Worm (Caenorhabditis elegans) whole organism, midembryonic: Measurements from ENCODE around the gene ubc-20.

Source experiments
- T22C8.4 ChIP-seq: fragments of 200-800 bp; sonication (Bioruptor generic); IDR thresholded peaks from 2 replicates; pipeline ENCODE4 v1.3.6; 2022; ENCODE audit warnings: missing genetic modification characterization, missing compliant biosample characterization
- cog-1 ChIP-seq: sonication (generic microtip); optimal IDR thresholded peaks from 2 replicates; lab custom pipeline; 2016; ENCODE audit warnings: missing genetic modification characterization, missing compliant biosample characterization
- flt-1 ChIP-seq: fragments of 200-800 bp; sonication (Bioruptor generic); IDR thresholded peaks from 2 replicates; pipeline ENCODE4 v1.3.6; 2022; ENCODE audit warnings: missing genetic modification characterization, missing compliant biosample characterization
- klf-2 ChIP-seq: fragments of 200-800 bp; sonication (Bioruptor generic); conservative IDR thresholded peaks from 2 replicates; pipeline ENCODE4 v1.3.6; 2022; ENCODE audit warnings: missing genetic modification reagents, missing genetic modification characterization, missing compliant biosample characterization
- med-1 ChIP-seq: sonication (generic microtip); optimal IDR thresholded peaks from 2 replicates; lab custom pipeline; 2017; ENCODE audit warnings: missing genetic modification characterization, mild to moderate bottlenecking, missing compliant biosample characterization, antibody characterized with exemption, missing genetic modification reagents; ENCODE audit not compliant: insufficient read depth
- ref-1 ChIP-seq: fragments of 200-800 bp; sonication (Bioruptor generic); conservative IDR thresholded peaks from 2 replicates; pipeline ENCODE4 v1.3.6; 2022; ENCODE audit warnings: missing genetic modification reagents, missing genetic modification characterization, missing compliant biosample characterization
- tab-1 ChIP-seq: fragments of 200-800 bp; sonication (Bioruptor generic); IDR thresholded peaks from 2 replicates; pipeline ENCODE4 v1.3.6; 2022; ENCODE audit warnings: missing genetic modification characterization, missing compliant biosample characterization
- ztf-23 ChIP-seq: fragments of 200-800 bp; sonication (Bioruptor generic); IDR thresholded peaks from 2 replicates; pipeline ENCODE4 v1.3.6; 2022; ENCODE audit warnings: missing genetic modification reagents, missing genetic modification characterization, missing compliant biosample characterization
- ztf-29 ChIP-seq: fragments of 200-800 bp; sonication (Bioruptor generic); IDR thresholded peaks from 2 replicates; pipeline ENCODE4 v1.3.6; 2022; ENCODE audit warnings: missing genetic modification reagents, missing genetic modification characterization, missing compliant biosample characterization

Gene ubc-20

DNA sequence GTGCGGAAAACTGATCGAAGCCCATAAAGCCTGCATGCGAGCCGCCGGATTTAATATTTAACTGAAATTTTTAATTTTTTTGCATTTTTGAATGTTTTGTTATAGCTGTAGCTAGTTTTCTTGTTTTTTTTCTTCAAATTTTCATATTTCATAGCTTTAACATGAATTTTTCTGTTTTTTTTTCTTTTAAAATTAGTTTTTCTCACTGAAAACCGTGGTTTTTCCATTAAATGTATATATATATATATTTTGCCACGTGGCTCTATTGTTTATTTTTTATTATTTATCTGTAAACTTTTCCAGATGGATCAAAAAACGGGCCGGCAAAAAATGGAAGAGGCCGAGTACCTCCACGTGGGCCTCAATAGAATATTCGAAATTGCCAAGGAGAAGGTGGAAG, 3.2 kb downstream of the ubc-20 start, which contains the start of gene sec-20:
TSS of gene sec-20 (plus strand) at position 301 of the 400 bp plus-strand sequence.
- TF ChIP-seq ref-1 (GFP tag; lab: Robert Waterston, UW) = no peak
- no peak for TF ChIP-seq tab-1 (GFP tag; lab: Robert Waterston, UW)
- TF ChIP-seq klf-2 (GFP tag; lab: Robert Waterston, UW) = no peak
- no peak for TF ChIP-seq ztf-29 (GFP tag; lab: Robert Waterston, UW)
- TF ChIP-seq ztf-23 (GFP tag; lab: Robert Waterston, UW) = no peak
- no peak for TF ChIP-seq flt-1 (GFP tag; lab: Robert Waterston, UW)
- TF ChIP-seq cog-1 (tag; lab: Kevin White, UChicago) = no peak
- TF ChIP-seq med-1 (GFP tag; lab: Kevin White, UChicago) = no peak
- no peak for TF ChIP-seq T22C8.4 (GFP tag; lab: Robert Waterston, UW)

DNA sequence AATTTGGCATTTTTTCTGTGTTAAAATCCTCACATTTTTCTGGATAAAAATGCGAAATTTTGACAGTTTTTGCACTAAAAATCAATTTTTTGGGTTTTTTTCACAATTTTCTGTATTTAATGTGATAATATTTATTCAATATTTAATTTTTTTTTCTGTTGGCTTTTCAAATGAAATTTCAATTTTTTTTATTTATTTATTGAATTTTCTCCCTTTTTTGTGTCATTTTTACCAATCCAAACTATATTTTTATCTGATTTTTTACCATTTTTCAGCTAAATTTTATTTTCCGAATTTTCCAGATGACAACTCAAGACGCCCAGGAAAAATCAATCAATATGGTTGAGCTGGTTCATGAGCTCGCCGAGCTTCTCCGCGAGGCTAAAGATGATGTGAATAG, 5.5 kb downstream of the ubc-20 start, which contains the start of gene F40G9.17:
TSS of gene F40G9.17 (plus strand) at position 301 of the 400 bp plus-strand sequence.
- TF ChIP-seq ref-1 (GFP tag; lab: Robert Waterston, UW) (no peak), ztf-29 (GFP tag; lab: Robert Waterston, UW) (no peak), flt-1 (GFP tag; lab: Robert Waterston, UW) (no peak), med-1 (GFP tag; lab: Kevin White, UChicago) (no peak), ztf-23 (GFP tag; lab: Robert Waterston, UW) (no peak)

DNA sequence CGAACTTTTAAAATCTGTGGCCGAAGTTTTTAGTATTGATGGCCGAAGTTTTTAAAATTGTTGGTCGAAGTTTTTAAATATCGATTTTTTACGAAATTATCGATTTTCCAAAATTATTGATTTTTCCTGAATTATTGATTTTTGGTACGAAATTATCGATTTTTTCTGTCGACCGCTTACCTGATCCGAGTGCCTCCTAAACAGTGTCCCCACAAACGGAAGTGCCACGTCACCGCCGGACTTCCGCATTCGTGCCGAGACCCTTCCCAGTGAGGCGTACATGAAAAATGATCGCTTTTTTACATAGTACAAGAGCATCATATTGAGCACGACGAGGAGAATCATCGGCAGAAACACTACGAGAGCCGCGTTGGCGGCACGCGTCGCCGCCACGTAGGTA, 15.3 kb downstream of the ubc-20 start:
- TF ChIP-seq T22C8.4 (GFP tag; lab: Robert Waterston, UW) = peak; percentile 95
- no peak for TF ChIP-seq flt-1 (GFP tag; lab: Robert Waterston, UW)

DNA sequence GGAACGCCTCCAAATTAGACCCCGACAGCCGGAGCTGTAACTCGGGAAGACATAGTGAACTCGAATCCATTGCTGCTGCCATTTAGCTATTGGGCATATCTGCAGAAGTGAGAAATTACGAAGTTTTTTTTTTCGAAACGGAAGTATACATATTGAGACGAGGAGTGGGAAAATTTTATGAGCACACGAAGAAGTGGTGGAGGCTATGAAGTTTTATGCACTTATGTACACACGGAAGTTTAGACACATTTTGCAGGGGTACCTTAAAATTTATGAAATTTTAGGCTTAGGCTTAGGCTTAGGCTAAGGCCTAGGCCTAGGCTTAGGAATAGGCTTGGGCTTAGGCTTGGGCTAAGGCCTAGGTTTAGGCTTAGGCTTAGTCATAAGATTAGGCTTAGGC, 18.4 kb downstream of the ubc-20 start, which contains the start of gene W10C4.1:
TSS of gene W10C4.1 (minus strand) at position 101 of the 400 bp plus-strand sequence.
- TF ChIP-seq T22C8.4 (GFP tag; lab: Robert Waterston, UW) = no peak
- no peak for TF ChIP-seq ref-1 (GFP tag; lab: Robert Waterston, UW)
- no peak for TF ChIP-seq med-1 (GFP tag; lab: Kevin White, UChicago)
- no peak for TF ChIP-seq ztf-23 (GFP tag; lab: Robert Waterston, UW)
- no peak for TF ChIP-seq klf-2 (GFP tag; lab: Robert Waterston, UW)
- TF ChIP-seq tab-1 (GFP tag; lab: Robert Waterston, UW) = no peak
- no peak for TF ChIP-seq flt-1 (GFP tag; lab: Robert Waterston, UW)
- no peak for TF ChIP-seq cog-1 (tag; lab: Kevin White, UChicago)
- no peak for TF ChIP-seq ztf-29 (GFP tag; lab: Robert Waterston, UW)

DNA sequence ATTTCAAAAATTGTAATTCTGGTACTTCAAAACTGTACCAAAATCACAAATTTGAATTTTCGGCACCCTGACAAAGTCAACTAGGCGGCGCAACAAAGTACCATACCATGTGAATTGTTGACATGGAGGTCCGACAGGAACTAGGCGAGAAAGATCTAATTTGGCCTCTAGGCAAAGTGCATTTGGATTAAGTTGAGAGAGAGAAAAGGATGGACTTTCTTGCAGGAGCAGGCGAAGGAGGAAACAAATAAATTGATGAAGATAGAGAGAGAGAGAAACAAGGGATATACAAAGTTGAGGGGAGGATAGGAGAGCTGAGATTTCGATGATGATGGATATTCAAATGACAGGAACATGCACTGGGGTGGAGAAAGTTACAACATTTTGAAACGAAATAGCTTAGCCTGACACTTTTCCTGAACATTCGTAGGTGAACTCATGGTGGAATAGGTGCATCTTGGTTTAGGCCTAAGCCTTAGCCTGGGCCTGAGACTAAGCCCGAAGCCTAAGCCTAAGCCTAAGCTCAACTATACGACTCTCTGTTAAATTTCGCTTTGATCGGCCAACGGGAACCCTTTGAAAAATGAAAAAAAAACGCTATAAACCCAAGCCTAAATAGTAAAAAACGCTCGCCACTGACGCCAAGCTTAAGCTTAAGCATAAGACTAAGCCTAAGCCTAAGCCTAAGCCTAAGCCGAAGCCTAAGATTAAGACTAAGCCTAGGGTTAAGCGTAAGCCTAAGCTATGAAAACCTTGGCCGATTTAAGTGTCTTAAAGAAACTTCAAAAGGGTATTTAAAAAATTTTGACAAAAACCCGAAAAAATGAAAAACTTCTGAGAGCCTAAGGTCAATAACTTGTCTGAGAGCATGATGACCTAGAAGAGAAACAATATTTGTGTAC, 20.4 kb downstream of the ubc-20 start:
- no peak for TF ChIP-seq ztf-23 (GFP tag; lab: Robert Waterston, UW)
- no peak for TF ChIP-seq ref-1 (GFP tag; lab: Robert Waterston, UW)
- TF ChIP-seq T22C8.4 (GFP tag; lab: Robert Waterston, UW) = no peak
- no peak for TF ChIP-seq tab-1 (GFP tag; lab: Robert Waterston, UW)
- no peak for TF ChIP-seq flt-1 (GFP tag; lab: Robert Waterston, UW)
- no peak for TF ChIP-seq klf-2 (GFP tag; lab: Robert Waterston, UW)
- TF ChIP-seq med-1 (GFP tag; lab: Kevin White, UChicago) = no peak
- no peak for TF ChIP-seq ztf-29 (GFP tag; lab: Robert Waterston, UW)
- no peak for TF ChIP-seq cog-1 (tag; lab: Kevin White, UChicago)

DNA sequence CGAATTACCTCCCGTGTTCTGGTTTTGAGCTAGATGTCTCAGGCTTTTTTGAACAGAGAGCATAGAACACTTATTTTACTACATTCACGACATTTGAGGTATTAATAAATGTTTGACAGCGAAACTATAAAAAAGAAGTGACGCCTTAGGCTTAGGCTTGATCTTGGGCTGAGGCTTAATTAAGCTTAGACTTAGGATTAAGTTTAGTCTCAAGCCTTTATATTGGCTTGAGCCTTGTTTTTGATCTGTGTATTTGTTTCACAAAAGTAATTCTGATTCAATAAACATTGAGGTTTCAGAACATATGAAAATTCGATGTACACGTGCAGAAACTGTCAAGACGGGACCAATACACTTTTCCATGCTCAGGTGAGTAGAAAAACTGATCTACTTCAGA, 21.1 kb downstream of the ubc-20 start, which contains the start of gene klp-20:
TSS of gene klp-20 (plus strand) at position 298 of the 397 bp plus-strand sequence.
- TF ChIP-seq ztf-29 (GFP tag; lab: Robert Waterston, UW) = no peak
- TF ChIP-seq cog-1 (tag; lab: Kevin White, UChicago) = no peak
- TF ChIP-seq ref-1 (GFP tag; lab: Robert Waterston, UW) = no peak
- no peak for TF ChIP-seq T22C8.4 (GFP tag; lab: Robert Waterston, UW)
- TF ChIP-seq flt-1 (GFP tag; lab: Robert Waterston, UW) = no peak
- TF ChIP-seq tab-1 (GFP tag; lab: Robert Waterston, UW) = no peak
- no peak for TF ChIP-seq med-1 (GFP tag; lab: Kevin White, UChicago)

DNA sequence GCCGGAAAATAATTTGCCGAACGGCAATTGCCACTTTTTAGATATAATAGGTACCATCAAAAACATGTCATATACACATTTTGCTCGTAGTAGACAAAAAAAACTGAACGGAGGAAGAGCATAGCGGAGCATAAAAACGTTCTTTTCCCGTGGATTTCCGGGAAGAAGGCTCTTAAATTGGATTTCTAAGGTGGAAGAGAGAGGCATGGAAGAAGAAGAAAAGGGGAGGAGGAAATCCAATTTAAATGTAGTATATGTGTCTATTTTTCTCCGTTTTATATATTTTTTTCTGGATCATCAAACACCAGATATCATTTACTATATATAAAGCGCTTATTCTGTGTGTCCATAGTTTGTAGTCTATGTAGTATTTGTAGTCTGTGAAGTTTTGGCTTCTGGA, 22.7 kb downstream of the ubc-20 start:
- TF ChIP-seq T22C8.4 (GFP tag; lab: Robert Waterston, UW) = no peak

DNA sequence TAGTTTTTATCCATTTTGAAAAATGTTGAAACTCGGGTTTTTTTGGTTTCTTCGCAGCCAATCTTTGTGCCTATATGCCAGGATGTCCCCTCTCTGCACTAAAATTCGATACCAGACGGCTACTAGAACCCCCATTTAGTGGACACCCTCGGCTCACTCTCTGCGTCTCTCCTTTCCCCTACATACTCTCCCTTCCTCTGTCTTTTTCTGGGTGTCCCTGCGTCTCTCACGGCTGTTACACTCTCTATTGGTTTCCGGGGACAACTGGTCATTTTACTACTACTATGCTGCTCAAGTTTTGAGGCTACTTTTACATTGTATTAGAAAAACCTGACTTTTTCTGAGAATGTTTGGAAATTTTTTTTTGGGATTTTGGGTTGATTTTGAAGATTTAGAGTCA, 31.7 kb downstream of the ubc-20 start:
- TF ChIP-seq flt-1 (GFP tag; lab: Robert Waterston, UW) (no peak), klf-2 (GFP tag; lab: Robert Waterston, UW) (no peak), ztf-23 (GFP tag; lab: Robert Waterston, UW) (no peak), cog-1 (tag; lab: Kevin White, UChicago) (no peak), ref-1 (GFP tag; lab: Robert Waterston, UW) (no peak), med-1 (GFP tag; lab: Kevin White, UChicago) (no peak), T22C8.4 (GFP tag; lab: Robert Waterston, UW) (no peak), tab-1 (GFP tag; lab: Robert Waterston, UW) (no peak), ztf-29 (GFP tag; lab: Robert Waterston, UW) (no peak)

DNA sequence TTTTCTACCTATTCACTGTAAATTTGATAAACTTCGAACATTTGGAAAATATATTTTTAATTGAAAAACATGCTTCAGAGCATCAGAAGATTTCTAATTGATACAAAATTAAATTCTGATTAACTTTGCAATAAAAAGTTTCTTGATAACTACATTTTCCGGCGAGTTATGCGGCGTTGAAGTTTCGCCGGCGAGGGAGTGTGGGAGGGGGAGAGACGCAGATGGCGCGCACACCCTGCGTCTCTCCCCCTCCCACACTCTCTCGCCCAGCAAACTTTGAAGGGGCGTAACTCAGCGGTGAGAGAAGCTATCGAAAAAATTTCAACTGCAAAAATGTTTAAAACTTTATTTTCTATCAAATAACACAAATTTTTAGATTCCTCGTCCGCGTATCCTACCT, 33.9 kb downstream of the ubc-20 start:
- no peak for TF ChIP-seq med-1 (GFP tag; lab: Kevin White, UChicago)
- TF ChIP-seq ref-1 (GFP tag; lab: Robert Waterston, UW) = no peak
- no peak for TF ChIP-seq ztf-23 (GFP tag; lab: Robert Waterston, UW)
- no peak for TF ChIP-seq T22C8.4 (GFP tag; lab: Robert Waterston, UW)
- no peak for TF ChIP-seq ztf-29 (GFP tag; lab: Robert Waterston, UW)
- no peak for TF ChIP-seq klf-2 (GFP tag; lab: Robert Waterston, UW)
- TF ChIP-seq cog-1 (tag; lab: Kevin White, UChicago) = no peak
- no peak for TF ChIP-seq flt-1 (GFP tag; lab: Robert Waterston, UW)
- no peak for TF ChIP-seq tab-1 (GFP tag; lab: Robert Waterston, UW)
